Fruit fly (Drosophila melanogaster): ENCODE data around the gene CG34398.

Gene CG34398

DNA sequence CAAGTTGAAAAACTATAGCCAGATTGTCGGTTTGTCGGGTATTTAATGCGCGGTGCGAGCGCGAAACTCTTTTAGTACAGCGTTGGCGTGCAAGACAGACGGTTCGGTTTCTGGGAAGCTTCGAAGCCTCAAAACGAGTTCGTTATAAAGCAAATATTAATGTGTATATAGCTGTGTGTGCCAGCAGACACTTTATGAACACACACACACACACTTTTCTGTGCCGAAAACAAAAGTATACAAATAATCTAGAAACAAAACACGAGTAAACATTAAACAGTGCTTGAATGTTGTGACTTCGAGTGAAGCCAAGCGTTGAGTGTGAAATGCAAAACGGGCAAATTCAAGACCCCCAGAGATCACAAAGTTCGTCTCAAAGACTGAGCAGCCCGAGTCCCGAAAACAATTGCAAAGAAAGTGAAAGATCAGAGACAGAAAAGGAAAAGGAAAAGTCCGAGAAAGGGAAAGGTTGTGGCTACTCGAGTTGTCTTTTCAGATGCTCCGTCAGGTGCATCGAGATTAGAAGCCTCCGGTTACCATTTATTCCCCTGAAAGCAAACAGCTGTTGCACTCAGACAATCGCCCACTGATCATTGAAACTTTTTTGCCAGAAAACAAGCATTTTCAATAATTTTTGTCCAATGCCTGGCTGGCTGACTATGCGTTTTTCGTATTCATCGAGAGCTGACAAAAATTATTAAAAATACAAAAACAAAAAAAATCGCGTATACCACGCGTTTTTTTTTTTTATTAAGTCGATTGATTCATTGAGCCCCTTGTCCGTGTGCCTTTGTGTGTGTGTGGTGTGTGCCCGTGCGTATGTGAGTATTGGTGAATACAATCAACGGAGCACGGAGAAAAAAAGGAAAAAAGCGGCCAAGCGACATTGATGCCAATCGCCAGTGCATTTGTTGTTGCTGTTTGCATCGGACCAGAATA is at the start of gene CG34398:
CG34398 (plus strand) TSS at position 73 of the 939 bp plus-strand sequence.
- TF ChIP-seq psq (optimal IDR thresholded peaks at IDR 0.05) (no peak), insv (optimal IDR thresholded peaks at IDR 0.05) (no peak), ttk (optimal IDR thresholded peaks at IDR 0.05) (no peak)

DNA sequence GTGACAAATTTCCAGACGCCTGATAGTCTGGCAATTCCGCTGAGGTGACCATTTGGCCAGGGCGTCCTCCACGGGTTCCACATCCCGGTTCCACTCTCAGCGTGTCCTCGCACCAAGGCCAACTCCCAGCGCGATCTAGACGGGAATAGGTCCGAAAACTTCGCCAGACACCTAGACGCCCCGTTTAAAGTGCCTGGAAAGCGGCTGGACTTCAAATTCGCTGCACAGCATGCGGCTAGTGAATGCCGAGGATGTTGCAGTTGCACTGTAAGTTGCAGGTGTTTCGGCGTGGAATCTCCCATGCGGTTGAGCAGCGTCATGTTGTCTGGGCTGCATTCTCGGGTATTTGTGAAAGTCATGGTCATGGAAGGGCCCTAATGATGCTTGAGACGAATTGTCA is 49.4 kb upstream of the CG34398 start:
- no peak for TF ChIP-seq Sin3A (optimal IDR thresholded peaks at IDR 0.05)
- TF ChIP-seq ttk (optimal IDR thresholded peaks at IDR 0.05): no peak
- TF ChIP-seq insv (optimal IDR thresholded peaks at IDR 0.05): no peak
- no peak for TF ChIP-seq psq (optimal IDR thresholded peaks at IDR 0.05)
- TF ChIP-seq h (optimal IDR thresholded peaks at IDR 0.05): no peak
- TF ChIP-seq Myc (optimal IDR thresholded peaks at IDR 0.05): no peak

- TF ChIP-seq psq (optimal IDR thresholded peaks at IDR 0.05) (no peak), h (optimal IDR thresholded peaks at IDR 0.05) (no peak), ttk (optimal IDR thresholded peaks at IDR 0.05) (no peak), Sin3A (optimal IDR thresholded peaks at IDR 0.05) (no peak), insv (optimal IDR thresholded peaks at IDR 0.05) (no peak), Myc (optimal IDR thresholded peaks at IDR 0.05) (no peak)
Measured at dm6 chr2L:8851061-8851460, 47.5 kb upstream of the CG34398 start.

- TF ChIP-seq ttk (optimal IDR thresholded peaks at IDR 0.05): no peak
- TF ChIP-seq insv (optimal IDR thresholded peaks at IDR 0.05): no peak
- TF ChIP-seq Sin3A (optimal IDR thresholded peaks at IDR 0.05): no peak
- no peak for TF ChIP-seq h (optimal IDR thresholded peaks at IDR 0.05)
- no peak for TF ChIP-seq psq (optimal IDR thresholded peaks at IDR 0.05)
- no peak for TF ChIP-seq Myc (optimal IDR thresholded peaks at IDR 0.05)
Measured at dm6 chr2L:8852235-8852634, 46.4 kb upstream of the CG34398 start.

DNA sequence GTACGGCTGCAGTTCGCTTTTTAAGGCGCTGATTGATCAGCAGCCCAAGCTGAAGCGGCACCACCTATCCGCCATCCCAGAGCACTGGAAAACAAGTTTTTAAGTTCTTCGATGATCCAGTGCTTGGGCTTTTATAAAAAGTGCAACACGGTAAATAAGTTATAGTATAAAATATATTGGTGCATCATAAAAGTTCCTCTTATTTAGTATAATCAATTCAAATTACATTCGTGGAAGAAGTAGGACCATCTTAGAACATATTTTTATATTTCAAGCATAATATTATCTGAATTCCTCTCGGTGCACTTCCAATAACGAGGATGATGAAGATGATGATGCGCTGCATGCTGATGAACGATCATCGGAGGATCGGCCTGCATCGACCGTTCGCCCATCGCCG is 43.1 kb upstream of the CG34398 start:
- no peak for TF ChIP-seq insv (optimal IDR thresholded peaks at IDR 0.05)
- no peak for TF ChIP-seq ttk (optimal IDR thresholded peaks at IDR 0.05)
- TF ChIP-seq psq (optimal IDR thresholded peaks at IDR 0.05): no peak
- no peak for TF ChIP-seq Myc (optimal IDR thresholded peaks at IDR 0.05)
- TF ChIP-seq Sin3A (optimal IDR thresholded peaks at IDR 0.05): no peak
- TF ChIP-seq h (optimal IDR thresholded peaks at IDR 0.05): no peak

DNA sequence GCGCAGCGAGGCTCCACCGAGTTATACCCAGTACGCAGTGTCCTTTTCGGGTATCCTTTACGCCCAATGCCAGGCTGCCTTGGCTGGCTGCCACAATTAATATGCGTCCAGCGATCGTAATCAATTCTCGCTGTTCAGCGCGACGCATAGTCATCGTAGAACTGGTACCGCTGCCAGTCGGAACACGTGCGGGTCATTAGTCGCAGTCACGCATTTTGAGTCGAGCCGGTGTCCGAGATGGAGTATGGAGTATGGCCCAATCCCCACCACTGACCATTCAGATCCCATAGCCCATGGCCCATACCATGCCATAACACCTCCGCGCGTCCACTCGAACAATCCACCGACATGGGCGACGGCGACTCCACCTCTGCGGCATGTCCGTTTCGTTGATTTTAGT is 40.8 kb upstream of the CG34398 start:
- no peak for TF ChIP-seq ttk (optimal IDR thresholded peaks at IDR 0.05)
- TF ChIP-seq Sin3A (optimal IDR thresholded peaks at IDR 0.05): no peak
- no peak for TF ChIP-seq h (optimal IDR thresholded peaks at IDR 0.05)
- no peak for TF ChIP-seq Myc (optimal IDR thresholded peaks at IDR 0.05)
- no peak for TF ChIP-seq insv (optimal IDR thresholded peaks at IDR 0.05)

- TF ChIP-seq h (optimal IDR thresholded peaks at IDR 0.05) (no peak), Myc (optimal IDR thresholded peaks at IDR 0.05) (no peak), psq (optimal IDR thresholded peaks at IDR 0.05) (no peak), Sin3A (optimal IDR thresholded peaks at IDR 0.05) (no peak), insv (optimal IDR thresholded peaks at IDR 0.05) (no peak), ttk (optimal IDR thresholded peaks at IDR 0.05) (no peak)
Measured at dm6 chr2L:8859839-8860238, 38.7 kb upstream of the CG34398 start.

DNA sequence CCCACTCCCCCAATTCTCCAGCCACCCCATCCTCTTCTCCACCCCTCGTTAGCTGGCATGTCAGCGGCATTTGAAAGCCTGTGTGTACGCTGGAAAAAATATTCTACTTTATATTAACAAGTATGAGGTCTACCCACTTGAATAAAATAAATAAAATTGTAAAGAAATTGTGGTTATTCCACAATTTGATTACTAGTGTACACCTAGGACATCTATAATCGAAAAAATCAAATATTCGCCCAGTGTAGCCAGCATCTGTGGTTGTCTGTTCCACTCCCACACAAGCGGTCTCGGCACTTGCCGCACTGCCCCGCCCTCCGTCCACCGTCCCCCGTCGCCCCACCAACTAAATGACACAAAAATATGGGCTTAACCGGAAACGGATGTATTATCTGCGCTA is 37.8 kb upstream of the CG34398 start:
- TF ChIP-seq Myc (optimal IDR thresholded peaks at IDR 0.05) (no peak), insv (optimal IDR thresholded peaks at IDR 0.05) (no peak), ttk (optimal IDR thresholded peaks at IDR 0.05) (no peak), Sin3A (optimal IDR thresholded peaks at IDR 0.05) (no peak), psq (optimal IDR thresholded peaks at IDR 0.05) (no peak), h (optimal IDR thresholded peaks at IDR 0.05) (no peak)

DNA sequence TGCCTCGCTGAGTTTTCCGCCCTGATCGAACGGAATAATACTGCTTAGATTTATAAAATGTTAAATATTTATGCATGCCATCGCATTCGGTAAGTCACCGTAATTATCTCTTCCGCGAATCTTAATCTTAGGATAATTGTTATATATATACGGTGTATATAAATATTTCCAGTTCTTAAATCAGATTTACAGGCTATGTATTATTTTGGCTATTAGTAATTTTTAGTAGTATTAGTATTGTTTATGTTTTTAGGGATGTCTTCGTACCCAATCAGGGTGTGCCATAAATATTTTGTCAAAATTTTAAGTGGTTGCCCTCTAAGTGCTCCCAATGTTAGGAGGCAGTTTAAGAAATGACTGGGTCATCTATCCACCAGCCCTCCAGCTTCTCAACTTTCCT is 36.1 kb upstream of the CG34398 start, which contains the start of gene CG32986:
CG32986 (plus strand) TSS at position 301 of the 400 bp plus-strand sequence.
- TF ChIP-seq Myc (optimal IDR thresholded peaks at IDR 0.05) (no peak), psq (optimal IDR thresholded peaks at IDR 0.05) (no peak), Sin3A (optimal IDR thresholded peaks at IDR 0.05) (no peak), insv (optimal IDR thresholded peaks at IDR 0.05) (no peak)

dm6 chr2L:8863511-8863910 is 35.1 kb upstream of the CG34398 start, which contains the start of gene CG32987:
TSS of gene CG32987 (plus strand) at chr2L:8863811.
- TF ChIP-seq ttk (optimal IDR thresholded peaks at IDR 0.05): no peak
- TF ChIP-seq Myc (optimal IDR thresholded peaks at IDR 0.05): no peak
- no peak for TF ChIP-seq h (optimal IDR thresholded peaks at IDR 0.05)
- TF ChIP-seq Sin3A (optimal IDR thresholded peaks at IDR 0.05): no peak
- TF ChIP-seq insv (optimal IDR thresholded peaks at IDR 0.05): no peak
- no peak for TF ChIP-seq psq (optimal IDR thresholded peaks at IDR 0.05)

- no peak for TF ChIP-seq ttk (optimal IDR thresholded peaks at IDR 0.05)
- TF ChIP-seq psq (optimal IDR thresholded peaks at IDR 0.05): no peak
- no peak for TF ChIP-seq Myc (optimal IDR thresholded peaks at IDR 0.05)
- TF ChIP-seq insv (optimal IDR thresholded peaks at IDR 0.05): no peak
- TF ChIP-seq h (optimal IDR thresholded peaks at IDR 0.05): no peak
- TF ChIP-seq Sin3A (optimal IDR thresholded peaks at IDR 0.05): no peak
Measured at dm6 chr2L:8864564-8864963, 34.0 kb upstream of the CG34398 start, which contains the start of gene CG32988. TSS of gene CG32988 (plus strand) at chr2L:8864864.

- TF ChIP-seq psq (optimal IDR thresholded peaks at IDR 0.05): no peak
- TF ChIP-seq ttk (optimal IDR thresholded peaks at IDR 0.05): no peak
- no peak for TF ChIP-seq Sin3A (optimal IDR thresholded peaks at IDR 0.05)
- TF ChIP-seq Myc (optimal IDR thresholded peaks at IDR 0.05): no peak
- TF ChIP-seq insv (optimal IDR thresholded peaks at IDR 0.05): no peak
- no peak for TF ChIP-seq h (optimal IDR thresholded peaks at IDR 0.05)
Measured at dm6 chr2L:8865550-8865949, 33.0 kb upstream of the CG34398 start, which contains the start of gene CG32983. TSS of gene CG32983 (plus strand) at chr2L:8865850.
